Worm (Caenorhabditis elegans) whole organism, L2 larva: ENCODE results near the gene T05C12.9.

Experiments
- F13H6.1 ChIP-seq: sonication (generic microtip); optimal IDR thresholded peaks from 2 replicates; lab custom pipeline; 2016; ENCODE audit warnings: missing genetic modification characterization, missing compliant biosample characterization
- alr-1 ChIP-seq: fragments of 150-350 bp; optimal IDR thresholded peaks from 2 replicates; lab custom pipeline; 2014; ENCODE audit warnings: missing biosample characterization, missing genetic modification characterization
- dmd-4 ChIP-seq: sonication (generic microtip); optimal IDR thresholded peaks from 2 replicates; lab custom pipeline; 2017; ENCODE audit warnings: missing biosample characterization, missing genetic modification characterization
- egl-27 ChIP-seq: sonication (generic microtip); optimal IDR thresholded peaks from 3 replicates; lab custom pipeline; 2017; ENCODE audit warnings: missing biosample characterization, missing genetic modification reagents, missing genetic modification characterization
- elt-3 ChIP-seq: sonication (generic microtip); optimal IDR thresholded peaks from 2 replicates; lab custom pipeline; 2017; ENCODE audit warnings: missing biosample characterization, missing genetic modification characterization
- lsy-2 ChIP-seq, 2 experiments: fragments of 150-350 bp in 1 of 2; sonication (generic microtip) in 1 of 2; optimal IDR thresholded peaks; 2 replicates each; lab custom pipeline; 2014 to 2017; ENCODE audit warnings: missing biosample characterization in 2 of 2, missing genetic modification characterization in 2 of 2
- mab-5 ChIP-seq: fragments of 150-350 bp; optimal IDR thresholded peaks from 2 replicates; lab custom pipeline; 2014; ENCODE audit warnings: missing biosample characterization, missing genetic modification characterization
- nhr-11 ChIP-seq: fragments of 150-350 bp; optimal IDR thresholded peaks from 2 replicates; lab custom pipeline; 2014; ENCODE audit warnings: missing biosample characterization, missing genetic modification characterization
- nhr-237 ChIP-seq: fragments of 150-350 bp; optimal IDR thresholded peaks from 2 replicates; lab custom pipeline; 2014; ENCODE audit warnings: missing biosample characterization, missing genetic modification characterization
- nhr-6 ChIP-seq: fragments of 150-350 bp; optimal IDR thresholded peaks from 2 replicates; lab custom pipeline; 2014; ENCODE audit warnings: missing biosample characterization, missing genetic modification characterization
- snpc-4 ChIP-seq: fragments of 150-350 bp; optimal IDR thresholded peaks from 2 replicates; lab custom pipeline; 2014; ENCODE audit warnings: missing biosample characterization, missing genetic modification characterization
- unc-39 ChIP-seq: fragments of 150-350 bp; optimal IDR thresholded peaks from 2 replicates; lab custom pipeline; 2014; ENCODE audit warnings: missing biosample characterization, missing genetic modification characterization
- zag-1 ChIP-seq: fragments of 150-350 bp; optimal IDR thresholded peaks from 2 replicates; lab custom pipeline; 2014; ENCODE audit warnings: missing biosample characterization, missing genetic modification characterization
- ztf-4 ChIP-seq: fragments of 150-350 bp; optimal IDR thresholded peaks from 2 replicates; lab custom pipeline; 2014; ENCODE audit warnings: missing biosample characterization, missing genetic modification characterization

- TF ChIP-seq lsy-2 (tag; optimal IDR thresholded peaks at IDR 0.05; lab: Kevin White, UChicago) (no peak), nhr-6 (no peak), egl-27 (tag; lab: Kevin White, UChicago) (no peak), elt-3 (tag; lab: Kevin White, UChicago) (no peak), ztf-4 (tag; lab: Kevin White, UChicago) (no peak), nhr-11 (no peak), mab-5 (no peak), nhr-237 (tag; lab: Kevin White, UChicago) (no peak), unc-39 (no peak), snpc-4 (tag; lab: Kevin White, UChicago) (no peak), alr-1 (tag; lab: Kevin White, UChicago) (no peak), dmd-4 (tag; lab: Kevin White, UChicago) (no peak), zag-1 (no peak), F13H6.1 (no peak)
Measured at ce11 chrII:8193922-8194321, 896 bp upstream of the T05C12.9 start.
